Worm (Caenorhabditis elegans): ENCODE measurements around the gene F37B12.1.

The F37B12.1 gene

DNA sequence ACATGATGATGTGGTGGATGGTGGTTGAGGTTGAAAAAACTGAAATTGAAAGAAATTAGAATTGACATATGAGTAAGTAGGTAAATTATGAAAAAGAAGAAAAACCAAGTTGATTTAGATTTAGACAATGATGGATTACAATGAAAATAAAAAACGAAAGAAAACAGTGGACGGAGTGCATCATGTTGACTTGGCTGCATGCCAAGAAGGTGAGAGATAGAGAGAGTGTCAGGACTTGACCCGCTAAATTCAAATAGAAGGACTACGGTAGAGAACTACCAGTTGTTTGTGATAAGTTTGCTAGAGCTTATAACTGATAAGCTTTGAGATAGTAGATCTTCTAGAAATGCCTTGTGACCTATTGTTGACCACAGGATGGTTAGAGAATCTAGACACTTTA is 32.0 kb upstream of the F37B12.1 start, which contains the start of gene T24B8.3 (continued):
- TF ChIP-seq snpc-4 (tag; optimal IDR thresholded peaks at IDR 0.05) (no peak), nhr-77 (tag; optimal IDR thresholded peaks at IDR 0.05) (no peak), dpl-1 (GFP tag; optimal IDR thresholded peaks at IDR 0.05) (peak in 2 of 3 experiments; percentile 40 to 45), lin-15B (tag; optimal IDR thresholded peaks at IDR 0.05) (no peak), mep-1 (tag; optimal IDR thresholded peaks at IDR 0.05) (peak; percentile 54), efl-3 (GFP tag; optimal IDR thresholded peaks at IDR 0.05) (no peak), ces-1 (GFP tag; optimal IDR thresholded peaks at IDR 0.05) (no peak), zag-1 (tag; optimal IDR thresholded peaks at IDR 0.05) (no peak), ceh-88 (GFP tag; IDR thresholded peaks at IDR 0.05) (no peak), nhr-47 (tag; optimal IDR thresholded peaks at IDR 0.05) (no peak), C16A3.4 (tag; optimal IDR thresholded peaks at IDR 0.05) (peak; percentile 40), aly-2 (tag; optimal IDR thresholded peaks at IDR 0.05) (no peak), C04F5.9 (tag; optimal IDR thresholded peaks at IDR 0.05) (no peak), nhr-84 (tag; optimal IDR thresholded peaks at IDR 0.05) (no peak), lin-39 (tag; optimal IDR thresholded peaks at IDR 0.05) (no peak)

DNA sequence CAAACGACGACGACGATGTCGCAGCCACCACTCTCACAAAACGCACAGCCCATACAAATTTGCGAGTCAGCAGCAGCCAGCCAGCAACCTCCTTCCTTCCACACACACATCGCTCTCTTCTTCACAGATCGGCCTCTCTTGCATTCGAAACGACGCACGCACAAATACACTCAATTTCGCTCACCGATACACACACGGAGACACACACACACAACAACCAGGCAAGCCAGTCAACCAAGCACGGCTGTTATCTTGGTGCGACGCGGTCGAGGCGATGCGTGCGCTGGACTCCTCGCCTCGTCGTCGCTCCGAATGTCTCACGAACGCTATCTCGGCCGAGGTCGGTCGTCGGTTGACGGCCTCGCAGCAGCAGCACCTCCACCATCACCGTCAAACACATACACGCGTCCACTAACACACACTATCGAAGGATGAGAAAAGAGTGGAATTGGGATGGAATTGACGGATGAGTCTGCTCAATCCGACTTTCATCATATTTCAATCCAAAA is 31.3 kb upstream of the F37B12.1 start:
- TF ChIP-seq nhr-90 (tag; optimal IDR thresholded peaks at IDR 0.05; ENCODE audit: poor library complexity) (peak; percentile 78), isw-1 (GFP tag; IDR thresholded peaks at IDR 0.05) (peak; percentile 54), ceh-82 (tag; optimal IDR thresholded peaks at IDR 0.05) (peak; percentile 70 to 97 (median 76)), egl-13 (tag; optimal IDR thresholded peaks at IDR 0.05) (peak; percentile 62), lir-3 (tag; optimal IDR thresholded peaks at IDR 0.05; ENCODE audit: poor library complexity) (peak; percentile 57), aly-2 (tag; optimal IDR thresholded peaks at IDR 0.05) (peak; percentile 52), nhr-237 (tag; optimal IDR thresholded peaks at IDR 0.05) (peak; percentile 64), rnt-1 (tag; optimal IDR thresholded peaks at IDR 0.05) (peak; percentile 73), elt-3 (tag; optimal IDR thresholded peaks at IDR 0.05) (peak in 5 of 6 experiments; percentile 39 to 83 (median 59)), sup-37 (GFP tag; optimal IDR thresholded peaks at IDR 0.05) (no peak), swsn-7 (tag; optimal IDR thresholded peaks at IDR 0.05) (peak; percentile 91), lin-14 (GFP tag; optimal IDR thresholded peaks at IDR 0.05) (peak; percentile 97), mep-1 (tag; optimal IDR thresholded peaks at IDR 0.05) (peak; percentile 95), nhr-19 (GFP tag; conservative IDR thresholded peaks at IDR 0.05) (peak; percentile 77), snpc-4 (tag; optimal IDR thresholded peaks at IDR 0.05) (peak; percentile 58), ama-1 (optimal IDR thresholded peaks at IDR 0.05) (no peak), blmp-1 (tag; optimal IDR thresholded peaks at IDR 0.05) (peak; percentile 67), fkh-10 (GFP tag; optimal IDR thresholded peaks at IDR 0.05) (peak; percentile 84), tbx-2 (tag; optimal IDR thresholded peaks at IDR 0.05) (peak; percentile 86), unc-62 (GFP tag; optimal IDR thresholded peaks at IDR 0.05) (no peak), ztf-4 (tag; optimal IDR thresholded peaks at IDR 0.05) (peak; percentile 80), efl-1 (optimal IDR thresholded peaks at IDR 0.05) (peak; percentile 71 to 74), efl-1 (GFP tag; optimal IDR thresholded peaks at IDR 0.05 in 1 of 2) (peak; percentile 42 to 96), C04F5.9 (tag; optimal IDR thresholded peaks at IDR 0.05) (peak; percentile 39), nhr-71 (tag; optimal IDR thresholded peaks at IDR 0.05) (peak; percentile 93), unc-86 (tag; optimal IDR thresholded peaks at IDR 0.05) (peak; percentile 59), C16A3.4 (tag; optimal IDR thresholded peaks at IDR 0.05) (peak; percentile 94), F16B12.6 (tag; optimal IDR thresholded peaks at IDR 0.05) (peak; percentile 62), alr-1 (tag; optimal IDR thresholded peaks at IDR 0.05; ENCODE audit: borderline replicate concordance) (no peak), nhr-77 (tag; optimal IDR thresholded peaks at IDR 0.05) (peak; percentile 90), elt-2 (tag; optimal IDR thresholded peaks at IDR 0.05) (peak; percentile 53), fkh-8 (tag; optimal IDR thresholded peaks at IDR 0.05) (peak; percentile 93), nhr-84 (tag; optimal IDR thresholded peaks at IDR 0.05) (no peak), lin-35 (GFP tag; optimal IDR thresholded peaks at IDR 0.05) (peak; percentile 73 to 86), lin-15B (tag; optimal IDR thresholded peaks at IDR 0.05) (peak; percentile 68), unc-30 (tag; optimal IDR thresholded peaks at IDR 0.05) (no peak), aha-1 (tag; optimal IDR thresholded peaks at IDR 0.05) (peak; percentile 14), ets-5 (GFP tag; IDR thresholded peaks at IDR 0.05) (no peak), ceh-90 (tag; optimal IDR thresholded peaks at IDR 0.05) (no peak), mef-2 (tag; optimal IDR thresholded peaks at IDR 0.05) (no peak), pax-3 (tag; optimal IDR thresholded peaks at IDR 0.05) (peak; percentile 23), Y116A8C.19 (tag; optimal IDR thresholded peaks at IDR 0.05; ENCODE audit: borderline replicate concordance) (no peak), nhr-20 (tag; optimal IDR thresholded peaks at IDR 0.05) (peak; percentile 90)
